Fruit fly (Drosophila melanogaster) whole organism, prepupa: ENCODE results near the gene IP3K2.
A peak's percentile ranks its signal among the peaks of the same experiment; 100 is the strongest.

Experiments used
- Blimp-1 ChIP-seq: fragments of 200-800 bp; sonication (Bioruptor generic); optimal IDR thresholded peaks from 3 replicates; lab custom pipeline; 2017; ENCODE audit warnings: missing biosample characterization, missing genetic modification characterization, mild to moderate bottlenecking, moderate library complexity, missing genetic modification reagents
- CG10631 ChIP-seq: fragments of 200-800 bp; sonication (Bioruptor generic); optimal IDR thresholded peaks from 2 replicates; lab custom pipeline; 2016; ENCODE audit warnings: missing biosample characterization, missing genetic modification characterization
- CG11294 ChIP-seq: fragments of 200-800 bp; sonication (Bioruptor generic); IDR thresholded peaks from 2 replicates; pipeline ENCODE4 v1.3.6; 2022; ENCODE audit warnings: missing biosample characterization, missing genetic modification characterization
- CG11762 ChIP-seq: fragments of 200-800 bp; sonication (Bioruptor generic); optimal IDR thresholded peaks from 3 replicates; lab custom pipeline; 2016; ENCODE audit warnings: missing biosample characterization, missing genetic modification characterization; ENCODE audit not compliant: insufficient read depth
- CG15336 ChIP-seq: fragments of 200-800 bp; sonication (Bioruptor generic); IDR thresholded peaks from 2 replicates; pipeline ENCODE4 v1.3.6; 2022; ENCODE audit warnings: missing biosample characterization, missing genetic modification characterization
- CG1621 ChIP-seq: fragments of 200-800 bp; sonication (Bioruptor generic); optimal IDR thresholded peaks from 3 replicates; lab custom pipeline; 2018; ENCODE audit warnings: missing biosample characterization, mild to moderate bottlenecking, missing genetic modification characterization
- CG16779 ChIP-seq: fragments of 200-800 bp; sonication (Bioruptor generic); optimal IDR thresholded peaks from 3 replicates; lab custom pipeline; 2017; ENCODE audit warnings: missing biosample characterization, mild to moderate bottlenecking, missing genetic modification characterization
- CG3032 ChIP-seq: fragments of 200-800 bp; optimal IDR thresholded peaks from 2 replicates; lab custom pipeline; 2019; ENCODE audit warnings: missing biosample characterization, mild to moderate bottlenecking, missing genetic modification characterization, moderate library complexity
- CG31627 ChIP-seq: fragments of 200-800 bp; sonication (Bioruptor generic); optimal IDR thresholded peaks from 3 replicates; lab custom pipeline; 2016; ENCODE audit warnings: missing biosample characterization, missing genetic modification characterization
- CG32006 ChIP-seq: fragments of 200-800 bp; sonication (Bioruptor generic); optimal IDR thresholded peaks from 3 replicates; lab custom pipeline; 2017; ENCODE audit warnings: missing biosample characterization, mild to moderate bottlenecking, missing genetic modification characterization
- CG34406 ChIP-seq: fragments of 200-800 bp; sonication (Bioruptor generic); optimal IDR thresholded peaks from 3 replicates; lab custom pipeline; 2016; ENCODE audit warnings: missing biosample characterization, missing genetic modification characterization
- CG3919 ChIP-seq: fragments of 200-800 bp; sonication (Bioruptor generic); optimal IDR thresholded peaks from 3 replicates; lab custom pipeline; 2016; ENCODE audit warnings: missing biosample characterization, missing genetic modification characterization
- CG4318 ChIP-seq: fragments of 200-800 bp; sonication (Bioruptor generic); optimal IDR thresholded peaks from 3 replicates; lab custom pipeline; 2017; ENCODE audit warnings: missing biosample characterization, mild to moderate bottlenecking, missing genetic modification characterization
- CG6163 ChIP-seq: fragments of 200-800 bp; sonication (Bioruptor generic); IDR thresholded peaks from 3 replicates; pipeline ENCODE4 v1.3.6; 2022; ENCODE audit warnings: missing biosample characterization, missing genetic modification characterization
- CG6276 ChIP-seq: fragments of 200-800 bp; sonication (Bioruptor generic); optimal IDR thresholded peaks from 2 replicates; lab custom pipeline; 2017; ENCODE audit warnings: missing biosample characterization, mild to moderate bottlenecking, missing genetic modification characterization
- CG6792 ChIP-seq: fragments of 200-800 bp; sonication (Bioruptor generic); optimal IDR thresholded peaks from 3 replicates; lab custom pipeline; 2016; ENCODE audit warnings: missing biosample characterization, missing genetic modification characterization
- CG6808 ChIP-seq: fragments of 200-800 bp; sonication (Bioruptor generic); optimal IDR thresholded peaks from 3 replicates; lab custom pipeline; 2017; ENCODE audit warnings: missing biosample characterization, missing genetic modification characterization, mild to moderate bottlenecking, moderate library complexity, missing genetic modification reagents
- CG6854 ChIP-seq: fragments of 200-800 bp; sonication (Bioruptor generic); optimal IDR thresholded peaks from 2 replicates; lab custom pipeline; 2017; ENCODE audit warnings: missing biosample characterization, mild to moderate bottlenecking, missing genetic modification characterization
- CG7368 ChIP-seq: fragments of 200-800 bp; sonication (Bioruptor generic); optimal IDR thresholded peaks from 3 replicates; lab custom pipeline; 2016; ENCODE audit warnings: missing biosample characterization, missing genetic modification characterization
- CG8119 ChIP-seq: fragments of 200-800 bp; sonication (Bioruptor generic); IDR thresholded peaks from 3 replicates; pipeline ENCODE4 v1.3.6; 2022; ENCODE audit warnings: missing biosample characterization, missing genetic modification characterization
- CG8319 ChIP-seq: fragments of 200-800 bp; sonication (Bioruptor generic); optimal IDR thresholded peaks from 3 replicates; lab custom pipeline; 2016; ENCODE audit warnings: missing biosample characterization, missing genetic modification characterization
- CG8632 ChIP-seq: fragments of 200-800 bp; sonication (Bioruptor generic); optimal IDR thresholded peaks from 3 replicates; lab custom pipeline; 2016; ENCODE audit warnings: missing biosample characterization, missing genetic modification characterization
- Eip75B ChIP-seq: fragments of 200-800 bp; sonication (Bioruptor generic); optimal IDR thresholded peaks from 3 replicates; lab custom pipeline; 2016; ENCODE audit warnings: missing biosample characterization, missing genetic modification characterization
- Eip78C ChIP-seq: fragments of 200-800 bp; sonication (Bioruptor generic); peaks from one replicate; lab custom pipeline; 2016; ENCODE audit warnings: missing biosample characterization, missing genetic modification characterization
- Eip93F ChIP-seq: fragments of 200-800 bp; sonication (Bioruptor generic); optimal IDR thresholded peaks from 2 replicates; lab custom pipeline; 2016; ENCODE audit warnings: missing biosample characterization, mild to moderate bottlenecking, missing genetic modification characterization
- Ets21C ChIP-seq: fragments of 200-800 bp; sonication (Bioruptor generic); optimal IDR thresholded peaks from 3 replicates; lab custom pipeline; 2016; ENCODE audit warnings: missing biosample characterization, missing genetic modification characterization
- Gug ChIP-seq: fragments of 200-800 bp; sonication (Bioruptor generic); IDR thresholded peaks from 2 replicates; pipeline ENCODE4 v1.3.6; 2022; ENCODE audit warnings: missing biosample characterization, missing genetic modification characterization
- Hr38 ChIP-seq: sonication (Bioruptor generic); optimal IDR thresholded peaks from 2 replicates; lab custom pipeline; 2016; ENCODE audit warnings: missing biosample characterization, missing genetic modification characterization
- Hr39 ChIP-seq: fragments of 200-800 bp; sonication (Bioruptor generic); optimal IDR thresholded peaks from 2 replicates; lab custom pipeline; 2016; ENCODE audit warnings: missing biosample characterization, missing genetic modification characterization
- Lpt ChIP-seq: fragments of 200-800 bp; sonication (Bioruptor generic); optimal IDR thresholded peaks from 3 replicates; lab custom pipeline; 2016; ENCODE audit warnings: missing biosample characterization, missing genetic modification characterization
- Met ChIP-seq: fragments of 200-800 bp; sonication (Bioruptor generic); optimal IDR thresholded peaks from 3 replicates; lab custom pipeline; 2016; ENCODE audit warnings: missing biosample characterization, missing genetic modification characterization
- OdsH ChIP-seq: fragments of 200-800 bp; sonication (Bioruptor generic); optimal IDR thresholded peaks from 3 replicates; lab custom pipeline; 2016; ENCODE audit warnings: missing biosample characterization, missing genetic modification characterization
- Sox102F ChIP-seq: fragments of 200-800 bp; sonication (Bioruptor generic); optimal IDR thresholded peaks from 2 replicates; lab custom pipeline; 2016; ENCODE audit warnings: missing biosample characterization, mild to moderate bottlenecking, missing genetic modification characterization
- Sox14 ChIP-seq: fragments of 200-800 bp; sonication (Bioruptor generic); optimal IDR thresholded peaks from 3 replicates; lab custom pipeline; 2016; ENCODE audit warnings: missing biosample characterization, missing genetic modification characterization
- Sox15 ChIP-seq: fragments of 200-800 bp; sonication (Bioruptor generic); optimal IDR thresholded peaks from 3 replicates; lab custom pipeline; 2016; ENCODE audit warnings: missing biosample characterization, missing genetic modification characterization
- achi ChIP-seq: fragments of 200-800 bp; sonication (Bioruptor generic); optimal IDR thresholded peaks from 3 replicates; lab custom pipeline; 2016; ENCODE audit warnings: missing biosample characterization, missing genetic modification characterization
- acj6 ChIP-seq: fragments of 200-800 bp; sonication (Bioruptor generic); optimal IDR thresholded peaks from 3 replicates; lab custom pipeline; 2016; ENCODE audit warnings: missing biosample characterization, missing genetic modification characterization
- cyc ChIP-seq: fragments of 200-800 bp; sonication (Bioruptor generic); optimal IDR thresholded peaks from 3 replicates; lab custom pipeline; 2016; ENCODE audit warnings: missing biosample characterization, missing genetic modification characterization
- dac ChIP-seq: fragments of 200-800 bp; sonication (Bioruptor generic); optimal IDR thresholded peaks from 2 replicates; lab custom pipeline; 2017; ENCODE audit warnings: missing biosample characterization, mild to moderate bottlenecking, missing genetic modification characterization
- dsx ChIP-seq: fragments of 200-800 bp; optimal IDR thresholded peaks from 3 replicates; lab custom pipeline; 2019; ENCODE audit warnings: missing biosample characterization, mild to moderate bottlenecking, missing genetic modification characterization, moderate library complexity; ENCODE audit not compliant: poor library complexity, severe bottlenecking
- eg ChIP-seq: fragments of 200-800 bp; sonication (Bioruptor generic); IDR thresholded peaks from 3 replicates; pipeline ENCODE4 v1.3.6; 2022; ENCODE audit warnings: missing biosample characterization, missing genetic modification characterization
- esn ChIP-seq: fragments of 200-800 bp; sonication (Bioruptor generic); optimal IDR thresholded peaks from 2 replicates; lab custom pipeline; 2016; ENCODE audit warnings: missing biosample characterization, mild to moderate bottlenecking, missing genetic modification characterization, moderate library complexity
- fd59A ChIP-seq: fragments of 200-800 bp; sonication (Bioruptor generic); optimal IDR thresholded peaks from 2 replicates; lab custom pipeline; 2017; ENCODE audit warnings: missing biosample characterization, mild to moderate bottlenecking, missing genetic modification characterization, missing genetic modification reagents
- fd85E ChIP-seq: fragments of 200-800 bp; sonication (Bioruptor generic); optimal IDR thresholded peaks from 3 replicates; lab custom pipeline; 2016; ENCODE audit warnings: missing biosample characterization, missing genetic modification characterization
- fkh ChIP-seq: fragments of 200-800 bp; sonication (Bioruptor generic); optimal IDR thresholded peaks from 3 replicates; lab custom pipeline; 2017; ENCODE audit warnings: missing biosample characterization, mild to moderate bottlenecking, missing genetic modification characterization, moderate library complexity
- lz ChIP-seq: fragments of 200-800 bp; sonication (Bioruptor generic); optimal IDR thresholded peaks from 3 replicates; lab custom pipeline; 2016; ENCODE audit warnings: missing biosample characterization, missing genetic modification characterization
- net ChIP-seq: fragments of 200-800 bp; sonication (Bioruptor generic); optimal IDR thresholded peaks from 3 replicates; lab custom pipeline; 2016; ENCODE audit warnings: missing biosample characterization, missing genetic modification characterization
- pdm3 ChIP-seq: fragments of 200-800 bp; sonication (Bioruptor generic); optimal IDR thresholded peaks from 3 replicates; lab custom pipeline; 2016; ENCODE audit warnings: missing biosample characterization, missing genetic modification characterization
- salr ChIP-seq, 2 experiments: fragments of 200-800 bp; sonication (Bioruptor generic); optimal IDR thresholded peaks; 3 replicates each; lab custom pipeline; 2016 to 2018; ENCODE audit warnings: missing biosample characterization in 2 of 2, missing genetic modification characterization in 2 of 2, mild to moderate bottlenecking in 1 of 2
- spab ChIP-seq: fragments of 200-800 bp; sonication (Bioruptor generic); optimal IDR thresholded peaks from 2 replicates; lab custom pipeline; 2017; ENCODE audit warnings: missing biosample characterization, mild to moderate bottlenecking, missing genetic modification characterization, missing genetic modification reagents
- svp ChIP-seq: fragments of 200-800 bp; sonication (Bioruptor generic); peaks from one replicate; lab custom pipeline; 2016; ENCODE audit warnings: missing biosample characterization, missing genetic modification characterization
- vri ChIP-seq: fragments of 200-800 bp; sonication (Bioruptor generic); optimal IDR thresholded peaks from 3 replicates; lab custom pipeline; 2016; ENCODE audit warnings: missing biosample characterization, mild to moderate bottlenecking, missing genetic modification characterization

IP3K2 gene

DNA sequence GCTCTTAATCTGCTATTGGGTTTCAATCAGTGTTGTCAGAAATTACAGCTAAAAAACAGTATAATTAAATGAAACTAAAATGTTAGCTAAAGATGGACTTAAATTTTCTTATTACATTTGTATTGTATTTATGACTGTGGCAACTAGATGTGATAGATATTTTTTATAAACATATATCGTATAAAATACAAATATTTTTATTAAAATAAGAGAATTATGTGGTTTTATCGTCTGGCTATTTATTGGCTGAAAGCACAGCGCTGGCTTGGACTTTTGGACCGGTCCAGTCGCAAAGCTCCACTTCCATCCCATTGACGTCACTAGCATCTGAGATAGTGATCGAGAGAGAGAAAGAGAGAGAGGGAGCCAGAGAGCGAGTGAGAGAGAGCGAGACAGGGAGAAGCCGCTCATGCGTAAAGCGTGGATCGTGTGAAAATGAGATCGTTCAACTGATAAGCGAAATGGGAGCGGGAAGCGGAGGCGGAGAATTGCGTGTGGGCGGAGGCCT, 16.0 kb downstream of the IP3K2 start:
- TF ChIP-seq Hr39 (GFP tag; lab: Kevin White, UChicago) (no peak), Eip93F (peak; percentile 65), CG34406 (peak; percentile 64), vri (GFP tag; lab: Kevin White, UChicago) (peak; percentile 47), fd85E (GFP tag; lab: Kevin White, UChicago) (no peak), eg (GFP tag; lab: Robert Waterston, UW) (peak; percentile 72), dsx (peak; percentile 89), Sox14 (GFP tag; lab: Kevin White, UChicago) (peak; percentile 49), spab (GFP tag; lab: Kevin White, UChicago) (peak; percentile 87), Sox15 (no peak), CG8632 (GFP tag; lab: Kevin White, UChicago) (peak; percentile 72), Met (GFP tag; lab: Kevin White, UChicago) (peak; percentile 67), fd59A (GFP tag; lab: Kevin White, UChicago) (peak; percentile 21), Eip78C (GFP tag; lab: Kevin White, UChicago) (peak; percentile 85), CG3919 (GFP tag; lab: Kevin White, UChicago) (peak; percentile 68), achi (GFP tag; lab: Kevin White, UChicago) (peak; percentile 69), CG1621 (tag; lab: Kevin White, UChicago) (peak; percentile 80), CG6163 (GFP tag; lab: Robert Waterston, UW) (peak; percentile 72; the same call in 2 of the 3 replicates), salr (GFP tag; optimal IDR thresholded peaks at IDR 0.05; lab: Kevin White, UChicago) (peak; percentile 71 to 77), CG11294 (no peak), Blimp-1 (GFP tag; lab: Kevin White, UChicago) (peak; percentile 75), CG4318 (GFP tag; lab: Kevin White, UChicago) (peak; percentile 54), svp (peak; percentile 83), Ets21C (no peak), CG3032 (tag; lab: Kevin White, UChicago) (peak; percentile 86), CG16779 (tag; lab: Kevin White, UChicago) (peak; percentile 92), CG31627 (GFP tag; lab: Kevin White, UChicago) (no peak), CG15336 (peak; percentile 81), CG11762 (GFP tag; lab: Kevin White, UChicago) (peak; percentile 59), Hr38 (GFP tag; lab: Kevin White, UChicago) (no peak), CG32006 (GFP tag; lab: Kevin White, UChicago) (peak; percentile 83), acj6 (GFP tag; lab: Kevin White, UChicago) (peak; percentile 57), pdm3 (GFP tag; lab: Kevin White, UChicago) (peak; percentile 45), CG10631 (GFP tag; lab: Kevin White, UChicago) (peak; percentile 19), dac (peak; percentile 65), Sox102F (GFP tag; lab: Kevin White, UChicago) (peak; percentile 65), lz (GFP tag; lab: Kevin White, UChicago) (peak; percentile 32), net (GFP tag; lab: Kevin White, UChicago) (peak; percentile 81), CG7368 (GFP tag; lab: Kevin White, UChicago) (peak; percentile 76), Gug (GFP tag; lab: Robert Waterston, UW) (peak; percentile 32; the same call in 1 of the 2 replicates), CG6854 (GFP tag; lab: Kevin White, UChicago) (peak; percentile 98), CG6808 (GFP tag; lab: Kevin White, UChicago) (peak; percentile 94), Lpt (peak; percentile 62), OdsH (peak; percentile 70), fkh (no peak), cyc (peak; percentile 27), CG6792 (peak; percentile 28), esn (GFP tag; lab: Kevin White, UChicago) (peak; percentile 53), CG8319 (peak; percentile 41), Eip75B (peak; percentile 18), CG6276 (GFP tag; lab: Kevin White, UChicago) (peak; percentile 96), CG8119 (GFP tag; lab: Robert Waterston, UW) (peak; percentile 79)
